Fruit fly (Drosophila melanogaster): ENCODE results near the gene CG14963.

CG14963 gene

DNA sequence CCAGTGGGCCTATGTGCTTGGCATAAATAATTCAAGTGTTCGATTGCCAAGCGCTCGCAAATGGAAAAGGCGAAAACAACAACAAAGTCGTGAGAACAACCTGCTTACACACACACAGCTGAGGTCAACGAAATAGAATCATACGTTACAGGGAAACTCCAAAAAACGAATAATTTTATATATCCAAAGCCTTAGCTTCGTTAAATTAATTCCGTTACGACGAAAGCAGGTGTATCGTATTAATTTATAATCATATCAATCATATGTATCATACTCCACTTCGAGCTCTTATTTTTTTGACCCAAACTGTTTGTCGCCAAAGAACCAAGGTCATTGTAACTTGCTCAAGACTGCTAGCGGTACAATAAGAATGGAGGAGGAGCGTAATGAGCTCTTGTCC lies 7.1 kb upstream of the CG14963 start (continued):
- TF ChIP-seq fd64A (GFP tag; optimal IDR thresholded peaks at IDR 0.05), result peak; percentile 57
- TF ChIP-seq CG4328 (GFP tag; optimal IDR thresholded peaks at IDR 0.05), result peak; percentile 48
- peak; percentile 77 for TF ChIP-seq pum (GFP tag; optimal IDR thresholded peaks at IDR 0.05)
- no peak for TF ChIP-seq yki (optimal IDR thresholded peaks at IDR 0.05)
- TF ChIP-seq slbo (GFP tag; IDR thresholded peaks at IDR 0.05), result peak; percentile 85
- TF ChIP-seq MBD-R2 (GFP tag; IDR thresholded peaks at IDR 0.05), result peak; percentile 76
- peak; percentile 70 for TF ChIP-seq CG3847 (GFP tag; IDR thresholded peaks at IDR 0.05)
- peak; percentile 88 for TF ChIP-seq chm (GFP tag; IDR thresholded peaks at IDR 0.05)
- peak; percentile 56 for TF ChIP-seq CHES-1-like (GFP tag; optimal IDR thresholded peaks at IDR 0.05)
- no peak for TF ChIP-seq Opbp (GFP tag; IDR thresholded peaks at IDR 0.05; ENCODE audit: partially characterized antibody)
- peak; percentile 87 for TF ChIP-seq Oli (tag; optimal IDR thresholded peaks at IDR 0.05)
- TF ChIP-seq cg (GFP tag; optimal IDR thresholded peaks at IDR 0.05), result no peak
- TF ChIP-seq ac (GFP tag; optimal IDR thresholded peaks at IDR 0.05), result peak; percentile 26
- no peak for TF ChIP-seq Scr (GFP tag; IDR thresholded peaks at IDR 0.05; ENCODE audit: partially characterized antibody)
- TF ChIP-seq Abd-B (GFP tag; optimal IDR thresholded peaks at IDR 0.05), result peak; percentile 48
- no peak for TF ChIP-seq CG4617 (GFP tag; optimal IDR thresholded peaks at IDR 0.05; ENCODE audit: borderline replicate concordance)
- peak; percentile 75 for TF ChIP-seq MTF-1 (GFP tag; optimal IDR thresholded peaks at IDR 0.05; ENCODE audit: borderline replicate concordance)
- peak; percentile 8 for TF ChIP-seq kni (GFP tag; optimal IDR thresholded peaks at IDR 0.05)
- 0 out of 2 replicates have a peak, but pooled peaks have one; percentile 40 for TF ChIP-seq rib (GFP tag; IDR thresholded peaks at IDR 0.05)
- no peak for TF ChIP-seq Tbp (GFP tag; optimal IDR thresholded peaks at IDR 0.05)
- TF ChIP-seq E2f2 (GFP tag; IDR thresholded peaks at IDR 0.05), result peak; percentile 65
- TF ChIP-seq CG32532 (GFP tag; IDR thresholded peaks at IDR 0.05), result peak; percentile 89
- peak; percentile 75 for TF ChIP-seq CG6272 (GFP tag; IDR thresholded peaks at IDR 0.05)
- no peak for TF ChIP-seq tna (GFP tag; IDR thresholded peaks at IDR 0.05; ENCODE audit: partially characterized antibody)
- peak; percentile 78 for TF ChIP-seq Optix (GFP tag; IDR thresholded peaks at IDR 0.05)
- TF ChIP-seq Dfd (GFP tag; optimal IDR thresholded peaks at IDR 0.05), result no peak
- TF ChIP-seq CG11560 (tag; IDR thresholded peaks at IDR 0.05), result peak; percentile 70; the same call in 2 of the 3 replicates
- TF ChIP-seq nmo (GFP tag; optimal IDR thresholded peaks at IDR 0.05), result peak; percentile 80
- no peak for TF ChIP-seq Dref (GFP tag; IDR thresholded peaks at IDR 0.05)
- TF ChIP-seq CG15269 (tag; optimal IDR thresholded peaks at IDR 0.05), result peak; percentile 91
- no peak for TF ChIP-seq ash1 (GFP tag; optimal IDR thresholded peaks at IDR 0.05)
- TF ChIP-seq Hr51 (GFP tag; optimal IDR thresholded peaks at IDR 0.05), result peak; percentile 67 to 87
- peak; percentile 84 for TF ChIP-seq CG8388 (GFP tag; optimal IDR thresholded peaks at IDR 0.05)
- TF ChIP-seq ttk (GFP tag; IDR thresholded peaks at IDR 0.05), result peak; percentile 75
- TF ChIP-seq danr (GFP tag; IDR thresholded peaks at IDR 0.05), result peak; percentile 75
- peak; percentile 59 for TF ChIP-seq exex (tag; optimal IDR thresholded peaks at IDR 0.05)
- TF ChIP-seq sc (optimal IDR thresholded peaks at IDR 0.05), result no peak
- TF ChIP-seq sc (GFP tag; optimal IDR thresholded peaks at IDR 0.05), result peak; percentile 50
- no peak for TF ChIP-seq Eip74EF (GFP tag; optimal IDR thresholded peaks at IDR 0.05)
- no peak for TF ChIP-seq CG42726 (GFP tag; IDR thresholded peaks at IDR 0.05; ENCODE audit: partially characterized antibody)
- peak; percentile 97 for TF ChIP-seq Med (GFP tag)
- peak; percentile 93 for TF ChIP-seq Meics (GFP tag; optimal IDR thresholded peaks at IDR 0.05)
- TF ChIP-seq knrl (GFP tag; IDR thresholded peaks at IDR 0.05; ENCODE audit: partially characterized antibody), result no peak
- TF ChIP-seq ewg (GFP tag; optimal IDR thresholded peaks at IDR 0.05), result peak; percentile 59
- TF ChIP-seq Dbx (GFP tag; IDR thresholded peaks at IDR 0.05), result peak; percentile 84
- TF ChIP-seq schlank (tag; optimal IDR thresholded peaks at IDR 0.05), result peak; percentile 68
- TF ChIP-seq Mes4 (GFP tag; optimal IDR thresholded peaks at IDR 0.05), result peak; percentile 60
- TF ChIP-seq sisA (GFP tag; IDR thresholded peaks at IDR 0.05), result peak; percentile 84
- TF ChIP-seq CG9876 (GFP tag; optimal IDR thresholded peaks at IDR 0.05), result no peak
- TF ChIP-seq hb (GFP tag; IDR thresholded peaks at IDR 0.05; ENCODE audit: partially characterized antibody), result no peak
- TF ChIP-seq CG11695 (GFP tag; IDR thresholded peaks at IDR 0.05), result peak; percentile 94
